Worm (Caenorhabditis elegans): ENCODE results near the gene srd-36.
A peak's percentile ranks its signal among the peaks of the same experiment; 100 is the strongest.

Gene srd-36

DNA sequence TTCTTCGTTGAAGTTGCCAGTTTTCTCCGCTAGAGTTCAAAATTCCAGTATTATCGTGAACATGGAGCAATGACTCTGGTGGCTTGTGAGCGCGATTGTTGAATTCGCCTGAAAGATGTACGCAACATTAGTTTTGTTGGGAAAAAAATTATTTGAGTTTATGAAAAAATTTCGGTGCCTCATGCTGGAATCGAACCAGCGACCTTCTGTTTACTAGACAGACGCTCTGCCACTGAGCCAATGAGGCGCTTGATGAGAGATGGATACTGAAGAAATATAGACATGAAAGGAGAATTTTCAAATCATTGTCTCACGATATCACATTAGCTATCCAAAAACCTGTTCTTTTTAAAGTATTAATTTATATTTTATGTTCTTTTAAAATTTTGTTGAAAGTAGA lies 11.1 kb downstream of the srd-36 start (continued):
- TF ChIP-seq daf-8 (GFP tag; IDR thresholded peaks at IDR 0.05) (no peak), lim-7 (GFP tag; IDR thresholded peaks at IDR 0.05) (peak; percentile 90), rbr-2 (tag; optimal IDR thresholded peaks at IDR 0.05) (no peak), fos-1 (tag; optimal IDR thresholded peaks at IDR 0.05) (no peak), tra-1 (GFP tag; IDR thresholded peaks at IDR 0.05) (peak; percentile 71), dmd-6 (GFP tag; IDR thresholded peaks at IDR 0.05) (peak; percentile 23; the same call in 1 of the 2 replicates), daf-19 (GFP tag; conservative IDR thresholded peaks at IDR 0.05) (no peak)

DNA sequence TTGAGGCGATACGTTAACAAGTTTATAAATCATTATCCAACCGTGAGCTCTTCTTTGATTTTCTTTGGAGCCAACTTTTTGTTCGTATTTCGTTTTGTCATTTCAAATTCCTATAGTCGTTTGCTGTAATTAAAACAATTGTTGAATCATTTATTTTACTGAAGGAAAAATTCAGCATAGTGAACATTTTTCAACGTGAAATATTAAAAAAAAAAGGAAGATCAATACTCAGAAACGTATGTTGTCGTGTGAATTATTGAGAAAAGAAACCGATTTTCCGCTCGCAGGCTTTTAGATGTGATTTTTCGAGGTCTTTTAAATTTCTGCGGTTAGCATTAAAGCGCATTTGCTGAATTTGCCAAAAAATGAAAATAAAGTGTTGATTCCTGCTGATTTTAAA lies 15.7 kb downstream of the srd-36 start, which contains the start of gene phf-33:
Gene phf-33 (minus strand): TSS at position 101 of the 400 bp plus-strand sequence.
- TF ChIP-seq dve-1 (tag; optimal IDR thresholded peaks at IDR 0.05; ENCODE audit: insufficient read depth) (no peak), nhr-77 (tag; optimal IDR thresholded peaks at IDR 0.05) (no peak), mep-1 (tag; optimal IDR thresholded peaks at IDR 0.05) (no peak), gei-8 (GFP tag; optimal IDR thresholded peaks at IDR 0.05) (no peak), ceh-20 (GFP tag; IDR thresholded peaks at IDR 0.05) (no peak), T20F7.1 (GFP tag; optimal IDR thresholded peaks at IDR 0.05) (no peak), F44E2.7 (GFP tag; IDR thresholded peaks at IDR 0.05) (no peak), mdt-29 (GFP tag; IDR thresholded peaks at IDR 0.05) (no peak)

DNA sequence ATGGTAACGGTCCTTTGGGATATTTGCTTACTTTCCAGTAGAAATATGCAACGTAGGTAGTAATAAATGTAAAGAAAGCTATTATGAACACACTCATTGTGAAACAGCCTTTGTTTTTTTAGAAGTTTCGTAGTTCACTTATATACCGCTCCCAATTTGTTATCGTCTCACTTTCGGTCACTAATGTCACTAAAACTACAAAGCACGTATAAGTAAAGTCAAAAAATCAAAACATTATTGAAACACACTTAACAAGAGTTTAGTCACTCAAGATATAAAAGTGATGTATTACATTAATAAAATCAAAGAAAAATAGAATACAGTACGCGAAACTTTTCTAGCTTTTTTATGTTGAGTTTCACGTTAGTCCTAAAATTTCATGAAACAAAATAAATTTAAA lies 20.5 kb downstream of the srd-36 start, which contains the start of gene cyp-14A3:
Gene cyp-14A3 (minus strand): TSS at position 101 of the 400 bp plus-strand sequence.
- TF ChIP-seq mdl-1 (tag; optimal IDR thresholded peaks at IDR 0.05) (no peak), fkh-10 (GFP tag; optimal IDR thresholded peaks at IDR 0.05) (no peak), pha-4 (GFP tag; IDR thresholded peaks at IDR 0.05) (no peak), pha-4 (tag; optimal IDR thresholded peaks at IDR 0.05) (no peak)

DNA sequence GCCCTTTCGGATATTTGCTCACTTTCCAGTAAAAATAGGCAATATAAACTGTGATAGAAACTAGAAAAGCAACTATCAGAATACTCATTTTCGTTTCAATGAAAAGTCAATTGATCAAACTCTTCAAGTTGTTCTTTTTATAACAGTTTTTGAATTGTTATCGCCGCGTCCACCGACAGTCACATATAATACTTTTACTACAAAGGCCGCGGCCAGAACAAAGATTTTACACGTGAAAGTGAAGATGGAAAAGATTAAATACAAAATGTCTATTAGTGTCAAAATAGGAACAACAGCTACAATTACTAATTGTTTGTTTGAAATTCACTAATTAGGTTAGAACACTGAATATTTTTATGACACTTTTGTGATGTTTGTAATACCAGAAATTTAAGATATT lies 25.0 kb downstream of the srd-36 start, which contains the start of gene cyp-14A2:
Gene cyp-14A2 (minus strand): TSS at position 101 of the 400 bp plus-strand sequence.
- TF ChIP-seq set-16 (GFP tag; IDR thresholded peaks at IDR 0.05) (no peak), dmd-6 (GFP tag; IDR thresholded peaks at IDR 0.05) (peak; percentile 42), hif-1 (tag; optimal IDR thresholded peaks at IDR 0.05) (no peak), snpc-4 (tag; optimal IDR thresholded peaks at IDR 0.05) (no peak)

DNA sequence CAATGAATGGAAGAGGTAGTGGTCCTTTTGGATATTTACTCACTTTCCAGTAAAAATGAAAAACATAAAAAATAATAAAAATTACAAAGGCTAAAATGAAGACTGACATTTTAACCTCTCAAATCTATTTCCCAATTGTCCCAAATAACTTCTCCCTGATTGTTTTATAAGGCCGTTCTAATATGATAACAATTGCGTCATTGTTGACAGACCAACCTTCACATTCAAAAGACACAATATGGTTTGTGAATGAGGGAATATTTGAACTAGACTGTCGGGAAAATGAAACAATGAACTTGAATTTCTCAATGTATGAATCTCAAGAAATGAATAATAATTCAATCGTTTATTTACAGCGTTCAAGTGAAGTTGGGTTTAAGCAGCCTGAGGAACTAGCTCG lies 27.3 kb downstream of the srd-36 start, which contains the start of gene cyp-14A1:
Gene cyp-14A1 (minus strand): TSS at position 126 of the 400 bp plus-strand sequence.
- TF ChIP-seq ZK337.2 (GFP tag; IDR thresholded peaks at IDR 0.05) (no peak), spr-3 (GFP tag; optimal IDR thresholded peaks at IDR 0.05) (no peak), dve-1 (tag; optimal IDR thresholded peaks at IDR 0.05; ENCODE audit: insufficient read depth) (peak; percentile 19), daf-16 (GFP tag; optimal IDR thresholded peaks at IDR 0.05) (no peak), daf-16 (tag; optimal IDR thresholded peaks at IDR 0.05) (peak; percentile 39), daf-8 (GFP tag; IDR thresholded peaks at IDR 0.05) (no peak), ctbp-1 (GFP tag; IDR thresholded peaks at IDR 0.05) (no peak), lin-1 (GFP tag; IDR thresholded peaks at IDR 0.05) (no peak), dpl-1 (GFP tag; optimal IDR thresholded peaks at IDR 0.05) (no peak), fkh-10 (GFP tag; optimal IDR thresholded peaks at IDR 0.05) (no peak), hlh-11 (tag; optimal IDR thresholded peaks at IDR 0.05) (no peak)

DNA sequence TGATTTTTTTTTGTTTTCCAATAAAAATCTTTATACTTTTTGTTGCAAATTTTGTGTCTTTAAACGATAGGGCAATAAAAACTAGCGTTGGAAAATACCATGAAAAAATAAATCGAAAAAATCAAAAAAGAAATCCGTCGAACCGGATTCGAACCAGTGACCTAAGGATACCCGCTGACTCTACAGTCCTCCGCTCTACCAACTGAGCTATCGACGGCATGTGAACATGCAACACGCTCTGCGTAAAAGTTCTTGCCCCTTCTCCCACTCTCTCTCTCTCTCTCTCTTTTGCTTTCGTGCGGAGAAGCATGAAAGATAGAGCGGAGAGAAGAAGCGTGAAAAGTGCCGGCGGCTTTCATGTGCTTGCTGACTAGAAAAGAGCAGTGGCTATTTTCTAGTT lies 30.0 kb downstream of the srd-36 start:
- TF ChIP-seq skn-1 (tag; optimal IDR thresholded peaks at IDR 0.05), result no peak
- peak; percentile 70 for TF ChIP-seq hlh-30 (tag; optimal IDR thresholded peaks at IDR 0.05; ENCODE audit: insufficient read depth)
- TF ChIP-seq lir-3 (tag; optimal IDR thresholded peaks at IDR 0.05), result peak; percentile 70
- TF ChIP-seq nhr-42 (GFP tag; IDR thresholded peaks at IDR 0.05), result 0 out of 2 replicates have a peak, but pooled peaks have one; percentile 71
- peak; percentile 82 for TF ChIP-seq ctbp-1 (GFP tag; IDR thresholded peaks at IDR 0.05)
- TF ChIP-seq jun-1 (tag; optimal IDR thresholded peaks at IDR 0.05), result peak; percentile 32
- peak; percentile 76 for TF ChIP-seq ztf-7 (tag; optimal IDR thresholded peaks at IDR 0.05)
- TF ChIP-seq tra-1 (GFP tag; IDR thresholded peaks at IDR 0.05), result peak; percentile 67; the same call in 1 of the 2 replicates
- TF ChIP-seq zip-2 (tag; optimal IDR thresholded peaks at IDR 0.05), result peak; percentile 40
- TF ChIP-seq mdt-29 (GFP tag; IDR thresholded peaks at IDR 0.05), result peak; percentile 83
- no peak for TF ChIP-seq Y5F2A.4 (GFP tag; optimal IDR thresholded peaks at IDR 0.05)
- no peak for TF ChIP-seq lsy-2 (tag; optimal IDR thresholded peaks at IDR 0.05)
- TF ChIP-seq spr-1 (tag; optimal IDR thresholded peaks at IDR 0.05), result peak; percentile 60
- peak; percentile 63 for TF ChIP-seq fkh-10 (GFP tag; optimal IDR thresholded peaks at IDR 0.05)
- peak in 1 of 2 experiments; percentile 78 for TF ChIP-seq unc-62 (GFP tag; optimal IDR thresholded peaks at IDR 0.05 in 1 of 2)
- TF ChIP-seq unc-62 (tag; optimal IDR thresholded peaks at IDR 0.05), result no peak
- TF ChIP-seq F49E8.2 (tag; optimal IDR thresholded peaks at IDR 0.05; ENCODE audit: borderline replicate concordance), result peak; percentile 39

Data from whole organism, L4 larva.